Worm (Caenorhabditis elegans) whole organism, mixed stage, embryonic: ENCODE measurements around the gene fbxb-107.

Experiments used
- ceh-39 ChIP-seq: fragments of 150-350 bp; optimal IDR thresholded peaks from 2 replicates; lab custom pipeline; 2014; ENCODE audit warnings: missing biosample characterization, missing genetic modification characterization
- ceh-43 ChIP-seq: fragments of 200-800 bp; sonication (Bioruptor generic); optimal IDR thresholded peaks from 2 replicates; lab custom pipeline; 2018; ENCODE audit warnings: mild to moderate bottlenecking, missing genetic modification characterization, moderate library complexity, missing compliant biosample characterization
- lin-13 ChIP-seq: fragments of 150-350 bp; optimal IDR thresholded peaks from 2 replicates; lab custom pipeline; 2014; ENCODE audit warnings: missing biosample characterization, missing genetic modification characterization
- lsy-2 ChIP-seq: fragments of 150-350 bp; optimal IDR thresholded peaks from 2 replicates; lab custom pipeline; 2014; ENCODE audit warnings: missing biosample characterization, missing genetic modification characterization
- nhr-2 ChIP-seq: fragments of 150-350 bp; optimal IDR thresholded peaks from 2 replicates; lab custom pipeline; 2014; ENCODE audit warnings: missing biosample characterization, missing genetic modification characterization
- nhr-28 ChIP-seq: fragments of 150-350 bp; optimal IDR thresholded peaks from 2 replicates; lab custom pipeline; 2014; ENCODE audit warnings: missing biosample characterization, missing genetic modification characterization
- snpc-4 ChIP-seq: fragments of 150-350 bp; optimal IDR thresholded peaks from 2 replicates; lab custom pipeline; 2014; ENCODE audit warnings: missing biosample characterization, missing genetic modification characterization

DNA sequence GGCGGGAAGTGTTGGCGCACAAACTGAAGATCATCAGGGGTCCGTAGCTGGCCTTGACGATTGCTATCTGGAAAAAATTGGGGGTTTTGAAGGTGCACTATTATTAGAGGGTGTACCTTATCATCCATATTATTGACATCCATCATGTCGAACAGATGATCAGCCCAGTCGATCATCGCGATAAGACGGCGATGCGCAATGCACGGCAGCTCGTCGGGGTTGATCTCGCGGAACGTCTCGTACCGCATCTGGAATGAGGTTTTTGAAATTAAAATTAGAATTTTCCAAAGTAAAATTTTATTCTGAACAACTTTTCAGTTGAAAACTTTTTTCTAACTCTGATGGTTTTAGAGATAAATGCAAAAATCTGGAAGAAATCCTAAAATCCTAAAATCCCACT is 39.4 kb downstream of the fbxb-107 start:
- no peak for TF ChIP-seq lsy-2 (tag; lab: Kevin White, UChicago)
- TF ChIP-seq ceh-39 (tag; lab: Kevin White, UChicago): no peak
- TF ChIP-seq nhr-2 (tag; lab: Kevin White, UChicago): no peak
- no peak for TF ChIP-seq nhr-28
- no peak for TF ChIP-seq snpc-4 (tag; lab: Kevin White, UChicago)
- no peak for TF ChIP-seq lin-13
- no peak for TF ChIP-seq ceh-43 (GFP tag; lab: Kevin White, UChicago)
